Worm (Caenorhabditis elegans) whole organism, early embryonic: ENCODE data around the gene F08G12.11.

Experiments
- B0310.2 ChIP-seq: sonication (generic microtip); optimal IDR thresholded peaks from 2 replicates; lab custom pipeline; 2016; ENCODE audit warnings: mild to moderate bottlenecking, missing genetic modification characterization, missing compliant biosample characterization
- ama-1 ChIP-seq: fragments of 150-350 bp; optimal IDR thresholded peaks from 2 replicates; lab custom pipeline; 2014
- ceh-13 ChIP-seq: fragments of 200-800 bp; sonication (Bioruptor generic); optimal IDR thresholded peaks from 2 replicates; lab custom pipeline; 2018; ENCODE audit warnings: mild to moderate bottlenecking, missing genetic modification characterization, missing compliant biosample characterization
- ceh-36 ChIP-seq: sonication (generic microtip); optimal IDR thresholded peaks from 2 replicates; lab custom pipeline; 2016; ENCODE audit warnings: missing genetic modification characterization, inconsistent platforms, missing compliant biosample characterization
- ets-7 ChIP-seq: sonication (generic microtip); optimal IDR thresholded peaks from 2 replicates; lab custom pipeline; 2016; ENCODE audit warnings: missing genotype, missing genetic modification characterization, missing compliant biosample characterization
- flt-1 ChIP-seq: fragments of 200-800 bp; sonication (Bioruptor generic); IDR thresholded peaks from 2 replicates; pipeline ENCODE4 v1.3.6; 2022; ENCODE audit warnings: missing genetic modification characterization, missing compliant biosample characterization
- pes-1 ChIP-seq: fragments of 200-800 bp; sonication (Bioruptor generic); IDR thresholded peaks from 2 replicates; pipeline ENCODE4 v1.3.6; 2022; ENCODE audit warnings: missing genetic modification reagents, missing genetic modification characterization, missing compliant biosample characterization
- sea-1 ChIP-seq: fragments of 200-800 bp; sonication (Bioruptor generic); conservative IDR thresholded peaks from 2 replicates; pipeline ENCODE4 v1.3.6; 2022; ENCODE audit warnings: missing genetic modification characterization, missing compliant biosample characterization

DNA sequence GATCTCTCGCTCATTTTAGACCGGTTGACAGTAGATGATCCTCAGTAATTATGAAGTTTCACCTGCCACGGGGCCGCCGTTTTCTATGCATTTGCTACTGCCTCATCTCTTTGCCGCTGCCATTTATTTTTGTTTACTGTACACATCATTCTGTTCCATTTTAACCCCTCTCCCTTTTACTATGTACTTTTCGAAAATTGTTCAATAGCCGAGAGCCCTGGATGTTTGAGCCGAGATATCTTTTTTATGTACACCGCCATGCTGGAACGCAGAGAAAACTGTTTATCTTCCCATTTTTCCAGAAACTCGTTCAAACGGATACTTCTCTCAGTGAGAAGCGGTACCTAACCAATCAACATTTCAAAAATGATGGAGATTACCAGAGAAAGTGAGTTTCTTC lies 44.5 kb downstream of the F08G12.11 start, which contains the start of gene ifa-1:
- TF ChIP-seq ceh-36 (tag; lab: Kevin White, UChicago) (no peak), ama-1 (lab: Kevin White, UChicago) (no peak), ceh-13 (GFP tag; lab: Kevin White, UChicago) (no peak), B0310.2 (no peak), ets-7 (tag; lab: Kevin White, UChicago) (no peak), flt-1 (GFP tag; lab: Robert Waterston, UW) (no peak), sea-1 (GFP tag; lab: Robert Waterston, UW) (no peak), pes-1 (GFP tag; lab: Robert Waterston, UW) (no peak)
